Worm (Caenorhabditis elegans) whole organism, L4 larva: ENCODE data around the gene ung-1.

ENCODE experiments used
- F37D6.2 ChIP-seq: sonication (generic microtip); optimal IDR thresholded peaks from 2 replicates; lab custom pipeline; 2016; ENCODE audit warnings: mild to moderate bottlenecking, missing genetic modification characterization, missing compliant biosample characterization
- R02D3.7 ChIP-seq: fragments of 150-350 bp; sonication (generic microtip); optimal IDR thresholded peaks from 3 replicates; lab custom pipeline; 2014; ENCODE audit warnings: missing biosample characterization, missing genetic modification characterization
- T20F7.1 ChIP-seq: fragments of 200-800 bp; sonication (Bioruptor generic); optimal IDR thresholded peaks from 2 replicates; lab custom pipeline; 2018; ENCODE audit warnings: mild to moderate bottlenecking, missing genetic modification characterization, missing compliant biosample characterization
- T26A8.4 ChIP-seq: fragments of 200-800 bp; sonication (Bioruptor generic); IDR thresholded peaks from 2 replicates; pipeline ENCODE4 v1.3.6; 2022; ENCODE audit warnings: missing genetic modification characterization, missing compliant biosample characterization
- Y75B8A.6 ChIP-seq: fragments of 200-800 bp; sonication (Bioruptor generic); IDR thresholded peaks from 2 replicates; pipeline ENCODE4 v1.3.6; 2022; ENCODE audit warnings: missing genetic modification reagents, missing genetic modification characterization, missing compliant biosample characterization
- aha-1 ChIP-seq: fragments of 150-350 bp; peaks from one replicate; lab custom pipeline; 2014; ENCODE audit warnings: missing biosample characterization, missing genetic modification characterization
- ceh-20 ChIP-seq: fragments of 200-800 bp; sonication (Bioruptor generic); IDR thresholded peaks from 2 replicates; pipeline ENCODE4 v1.3.6; 2022; ENCODE audit warnings: missing genetic modification reagents, missing genetic modification characterization, missing compliant biosample characterization
- ceh-32 ChIP-seq: sonication (generic microtip); optimal IDR thresholded peaks from 2 replicates; lab custom pipeline; 2016; ENCODE audit warnings: mild to moderate bottlenecking, missing genetic modification characterization, missing compliant biosample characterization; ENCODE audit not compliant: poor library complexity
- ceh-82 ChIP-seq: sonication (generic microtip); optimal IDR thresholded peaks from 2 replicates; lab custom pipeline; 2017; ENCODE audit warnings: missing biosample characterization, missing genetic modification characterization
- daf-16 ChIP-seq, 3 experiments: sonication (generic microtip); optimal IDR thresholded peaks; 2 replicates each; lab custom pipeline; 2016 to 2017; ENCODE audit warnings: missing genetic modification characterization in 3 of 3, missing genetic modification reagents in 3 of 3, mild to moderate bottlenecking in 2 of 3, missing compliant biosample characterization in 2 of 3, missing biosample characterization in 1 of 3, moderate library complexity in 1 of 3
- daf-8 ChIP-seq: fragments of 200-800 bp; sonication (Bioruptor generic); IDR thresholded peaks from 2 replicates; pipeline ENCODE4 v1.3.6; 2022; ENCODE audit warnings: missing genetic modification characterization, missing compliant biosample characterization
- dmd-6 ChIP-seq: fragments of 200-800 bp; sonication (Bioruptor generic); IDR thresholded peaks from 2 replicates; pipeline ENCODE4 v1.3.6; 2022; ENCODE audit warnings: missing genetic modification reagents, missing genetic modification characterization, missing compliant biosample characterization
- dmd-8 ChIP-seq: fragments of 200-800 bp; sonication (Bioruptor generic); IDR thresholded peaks from 2 replicates; pipeline ENCODE4 v1.3.6; 2022; ENCODE audit warnings: missing genetic modification characterization, missing compliant biosample characterization
- dve-1 ChIP-seq: sonication (generic microtip); optimal IDR thresholded peaks from 2 replicates; lab custom pipeline; 2017; ENCODE audit warnings: antibody characterized with exemption, mild to moderate bottlenecking, missing genetic modification characterization, missing compliant biosample characterization; ENCODE audit not compliant: insufficient read depth
- fkh-10 ChIP-seq: fragments of 150-350 bp; optimal IDR thresholded peaks from 2 replicates; lab custom pipeline; 2014; ENCODE audit warnings: missing biosample characterization, missing genetic modification reagents, missing genetic modification characterization
- fos-1 ChIP-seq: fragments of 150-350 bp; optimal IDR thresholded peaks from 2 replicates; lab custom pipeline; 2014; ENCODE audit warnings: missing biosample characterization, missing genetic modification characterization
- hlh-11 ChIP-seq: fragments of 200-800 bp; sonication (Bioruptor generic); optimal IDR thresholded peaks from 2 replicates; lab custom pipeline; 2018; ENCODE audit warnings: mild to moderate bottlenecking, missing genetic modification characterization, missing compliant biosample characterization
- hmg-1.1 ChIP-seq: fragments of 200-800 bp; sonication (Bioruptor generic); IDR thresholded peaks from 2 replicates; pipeline ENCODE4 v1.3.6; 2022; ENCODE audit warnings: missing genetic modification reagents, missing genetic modification characterization, missing compliant biosample characterization
- jun-1 ChIP-seq: fragments of 150-350 bp; optimal IDR thresholded peaks from 2 replicates; lab custom pipeline; 2014; ENCODE audit warnings: missing biosample characterization, missing genetic modification reagents, missing genetic modification characterization
- lim-7 ChIP-seq: fragments of 200-800 bp; sonication (Bioruptor generic); IDR thresholded peaks from 2 replicates; pipeline ENCODE4 v1.3.6; 2022; ENCODE audit warnings: missing genetic modification characterization, missing compliant biosample characterization
- lin-13 ChIP-seq: fragments of 150-350 bp; optimal IDR thresholded peaks from 2 replicates; lab custom pipeline; 2014; ENCODE audit warnings: missing biosample characterization, missing genetic modification reagents, missing genetic modification characterization
- lsy-2 ChIP-seq, 2 experiments: fragments of 150-350 bp in 1 of 2; sonication (generic microtip) in 1 of 2; optimal IDR thresholded peaks; 2 replicates each; lab custom pipeline; 2014 to 2017; ENCODE audit warnings: missing biosample characterization in 2 of 2, missing genetic modification characterization in 2 of 2
- mdt-29 ChIP-seq: fragments of 200-800 bp; sonication (Bioruptor generic); IDR thresholded peaks from 2 replicates; pipeline ENCODE4 v1.3.6; 2022; ENCODE audit warnings: missing genetic modification reagents, missing genetic modification characterization, missing compliant biosample characterization
- mep-1 ChIP-seq: fragments of 150-350 bp; sonication (generic microtip); optimal IDR thresholded peaks from 3 replicates; lab custom pipeline; 2014; ENCODE audit warnings: missing biosample characterization, missing genetic modification characterization
- mes-2 ChIP-seq: sonication (generic microtip); optimal IDR thresholded peaks from 2 replicates; lab custom pipeline; 2016; ENCODE audit warnings: missing genotype, mild to moderate bottlenecking, missing genetic modification characterization, missing compliant biosample characterization; ENCODE audit not compliant: poor library complexity, severe bottlenecking
- nhr-10 ChIP-seq: fragments of 150-350 bp; optimal IDR thresholded peaks from 2 replicates; lab custom pipeline; 2014; ENCODE audit warnings: missing biosample characterization, missing genetic modification characterization
- nhr-28 ChIP-seq: fragments of 150-350 bp; optimal IDR thresholded peaks from 2 replicates; lab custom pipeline; 2014; ENCODE audit warnings: missing biosample characterization, missing genetic modification characterization
- nhr-48 ChIP-seq: sonication (generic microtip); optimal IDR thresholded peaks from 2 replicates; lab custom pipeline; 2016; ENCODE audit warnings: mild to moderate bottlenecking, missing genetic modification characterization, missing compliant biosample characterization
- nhr-6 ChIP-seq: fragments of 150-350 bp; optimal IDR thresholded peaks from 2 replicates; lab custom pipeline; 2014; ENCODE audit warnings: missing biosample characterization, missing genetic modification characterization
- pha-4 ChIP-seq, 2 experiments: fragments of 150-350 bp in 1 of 2; fragments of 200-800 bp in 1 of 2; sonication (Bioruptor generic) in 1 of 2; IDR thresholded peaks in 1 of 2; optimal IDR thresholded peaks in 1 of 2; 2 replicates each; pipeline versions ENCODE4 v1.3.6 to Lab custom; 2014 to 2022; ENCODE audit warnings: missing genetic modification characterization in 2 of 2, missing genetic modification reagents in 2 of 2, missing biosample characterization in 1 of 2, missing compliant biosample characterization in 1 of 2
- php-3 ChIP-seq: fragments of 200-800 bp; sonication (Bioruptor generic); IDR thresholded peaks from 2 replicates; pipeline ENCODE4 v1.3.6; 2022; ENCODE audit warnings: missing genetic modification reagents, missing genetic modification characterization, missing compliant biosample characterization
- pqm-1 ChIP-seq: sonication (generic microtip); optimal IDR thresholded peaks from 2 replicates; lab custom pipeline; 2017; ENCODE audit warnings: missing biosample characterization, missing genetic modification characterization
- spr-1 ChIP-seq: sonication (generic microtip); optimal IDR thresholded peaks from 2 replicates; lab custom pipeline; 2016; ENCODE audit warnings: mild to moderate bottlenecking, missing genetic modification characterization, missing compliant biosample characterization
- unc-39 ChIP-seq: sonication (generic microtip); optimal IDR thresholded peaks from 2 replicates; lab custom pipeline; 2017; ENCODE audit warnings: missing biosample characterization, missing genetic modification characterization
- unc-62 ChIP-seq, 3 experiments: fragments of 150-350 bp in 1 of 3; sonication (generic microtip); optimal IDR thresholded peaks in 2 of 3; peaks in 1 of 3; 1 replicate in 1 of 3; 2 replicates in 2 of 3; lab custom pipeline; 2014 to 2017; ENCODE audit warnings: missing biosample characterization in 3 of 3, missing genetic modification characterization in 3 of 3, missing genetic modification reagents in 3 of 3, missing genotype in 1 of 3
- zip-11 ChIP-seq: fragments of 200-800 bp; sonication (Bioruptor generic); IDR thresholded peaks from 2 replicates; pipeline ENCODE4 v1.3.6; 2022; ENCODE audit warnings: missing genetic modification characterization, missing compliant biosample characterization
- ztf-11 ChIP-seq: fragments of 150-350 bp; optimal IDR thresholded peaks from 2 replicates; lab custom pipeline; 2014; ENCODE audit warnings: missing biosample characterization, missing genetic modification characterization

Gene ung-1

ce11 chrIII:11949276-11949879 is 24.5 kb downstream of the ung-1 start:
- peak; percentile 61 for TF ChIP-seq pqm-1 (tag; lab: Kevin White, UChicago)
- no peak for TF ChIP-seq daf-8 (GFP tag; lab: Robert Waterston, UW)
- peak; percentile 57 for TF ChIP-seq nhr-28 (tag; lab: Kevin White, UChicago)
- peak; percentile 1 for TF ChIP-seq hlh-11
- no peak for TF ChIP-seq daf-16 (GFP tag; optimal IDR thresholded peaks at IDR 0.05; lab: Kevin White, UChicago)
- peak; percentile 79 for TF ChIP-seq daf-16 (tag; optimal IDR thresholded peaks at IDR 0.05; lab: Kevin White, UChicago)
- peak in 1 of 2 experiments; percentile 62 for TF ChIP-seq unc-62 (GFP tag; optimal IDR thresholded peaks at IDR 0.05 in 1 of 2; lab: Kevin White, UChicago)
- no peak for TF ChIP-seq unc-62 (tag; optimal IDR thresholded peaks at IDR 0.05; lab: Kevin White, UChicago)

ce11 chrIII:11948437-11948836 is 25.5 kb downstream of the ung-1 start:
- no peak for TF ChIP-seq nhr-48
- TF ChIP-seq jun-1 (tag; lab: Kevin White, UChicago): no peak
- TF ChIP-seq daf-16 (GFP tag; optimal IDR thresholded peaks at IDR 0.05; lab: Kevin White, UChicago): no peak
- TF ChIP-seq daf-16 (tag; optimal IDR thresholded peaks at IDR 0.05; lab: Kevin White, UChicago): peak; percentile 26
- TF ChIP-seq pha-4 (GFP tag; IDR thresholded peaks at IDR 0.05; lab: Robert Waterston, UW): no peak
- no peak for TF ChIP-seq pha-4 (tag; optimal IDR thresholded peaks at IDR 0.05; lab: Kevin White, UChicago)
- no peak for TF ChIP-seq ztf-11 (tag; lab: Kevin White, UChicago)
- TF ChIP-seq nhr-28 (tag; lab: Kevin White, UChicago): peak; percentile 61
- TF ChIP-seq, all 104 proteins: peak for 2

DNA sequence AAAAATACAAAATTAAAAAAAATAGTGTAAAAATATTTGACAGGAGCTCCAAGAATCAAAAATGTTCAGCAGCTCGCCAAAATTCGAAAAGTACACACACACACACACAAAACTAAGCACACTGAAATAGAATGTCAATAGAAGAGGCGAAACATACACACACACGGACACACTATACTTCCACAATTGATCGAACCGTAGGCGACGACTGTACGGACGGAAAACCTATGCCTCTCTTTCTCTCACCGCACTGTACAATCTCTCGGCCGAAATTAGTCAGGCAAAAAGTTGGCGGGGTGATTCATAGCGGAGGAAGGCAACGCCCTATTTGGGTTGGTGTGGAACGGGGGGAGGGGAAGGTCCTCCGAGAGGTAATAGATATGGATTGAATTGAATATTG is 26.4 kb downstream of the ung-1 start:
- TF ChIP-seq hlh-11 (peak; percentile 62), nhr-28 (tag; lab: Kevin White, UChicago) (peak; percentile 87), ztf-11 (tag; lab: Kevin White, UChicago) (no peak), dve-1 (tag; lab: Kevin White, UChicago) (peak; percentile 61), nhr-6 (tag; lab: Kevin White, UChicago) (peak; percentile 69), lin-13 (GFP tag; lab: Kevin White, UChicago) (peak; percentile 5), hmg-1.1 (GFP tag; lab: Robert Waterston, UW) (no peak), pqm-1 (tag; lab: Kevin White, UChicago) (peak; percentile 58), fos-1 (tag; lab: Kevin White, UChicago) (no peak), dmd-6 (GFP tag; lab: Robert Waterston, UW) (peak; percentile 39; the same call in 1 of the 2 replicates), mes-2 (peak; percentile 61), pha-4 (GFP tag; IDR thresholded peaks at IDR 0.05; lab: Robert Waterston, UW) (no peak), pha-4 (tag; optimal IDR thresholded peaks at IDR 0.05; lab: Kevin White, UChicago) (peak; percentile 60), Y75B8A.6 (GFP tag; lab: Robert Waterston, UW) (no peak), daf-16 (GFP tag; optimal IDR thresholded peaks at IDR 0.05; lab: Kevin White, UChicago) (no peak), daf-16 (tag; optimal IDR thresholded peaks at IDR 0.05; lab: Kevin White, UChicago) (peak; percentile 64), lsy-2 (tag; optimal IDR thresholded peaks at IDR 0.05; lab: Kevin White, UChicago) (peak in 1 of 2 experiments; percentile 22), T20F7.1 (GFP tag; lab: Kevin White, UChicago) (no peak), php-3 (0 out of 2 replicates have a peak, but pooled peaks have one; percentile 33), fkh-10 (GFP tag; lab: Kevin White, UChicago) (no peak), mep-1 (tag; lab: Kevin White, UChicago) (peak; percentile 54)

ce11 chrIII:11946973-11947372 is 26.9 kb downstream of the ung-1 start, which contains the start of gene Y56A3A.7:
Gene Y56A3A.7 (minus strand): TSS chrIII:11947019.
- TF ChIP-seq jun-1 (tag; lab: Kevin White, UChicago) (no peak), aha-1 (tag; lab: Kevin White, UChicago) (peak; percentile 53)

DNA sequence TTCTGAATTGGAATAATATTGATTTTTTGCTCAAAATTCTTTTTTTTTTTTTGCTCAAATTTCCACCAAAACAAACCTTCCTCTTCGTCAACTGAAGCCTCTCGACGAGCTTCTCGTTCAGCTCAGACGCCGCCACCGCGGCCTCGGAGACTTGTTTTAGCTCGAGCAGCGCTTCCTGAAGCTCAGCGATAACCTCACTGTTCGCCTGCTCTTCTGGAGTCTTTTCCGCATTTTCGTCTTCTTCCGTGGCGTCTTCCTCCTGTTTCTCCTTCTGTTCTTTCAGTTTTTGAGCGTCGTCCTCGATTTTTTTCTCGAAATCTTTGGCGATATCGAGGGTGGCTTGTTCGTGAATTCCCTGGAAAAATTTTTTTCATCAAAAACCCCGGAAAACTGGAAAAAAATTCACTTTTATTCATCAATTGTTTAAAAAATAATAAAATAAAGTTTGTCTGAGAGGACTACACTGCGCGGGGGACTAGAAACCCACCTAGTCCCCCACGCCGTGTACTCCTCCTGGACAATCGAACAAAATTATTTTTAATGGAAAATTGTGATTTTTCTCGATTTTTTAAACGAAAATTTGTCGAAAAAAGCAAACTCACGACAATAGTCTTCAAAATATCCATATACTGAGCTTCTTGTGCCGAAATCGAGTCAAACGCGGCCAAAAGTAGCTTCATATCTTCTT is 27.7 kb downstream of the ung-1 start:
- peak; percentile 72 for TF ChIP-seq aha-1 (tag; lab: Kevin White, UChicago)
- no peak for TF ChIP-seq zip-11 (GFP tag; lab: Robert Waterston, UW)
- peak; percentile 21 for TF ChIP-seq fkh-10 (GFP tag; lab: Kevin White, UChicago)
- no peak for TF ChIP-seq nhr-28 (tag; lab: Kevin White, UChicago)
- TF ChIP-seq daf-16 (GFP tag; optimal IDR thresholded peaks at IDR 0.05; lab: Kevin White, UChicago): peak in 1 of 2 experiments; percentile 54
- no peak for TF ChIP-seq daf-16 (tag; optimal IDR thresholded peaks at IDR 0.05; lab: Kevin White, UChicago)
- TF ChIP-seq Y75B8A.6 (GFP tag; lab: Robert Waterston, UW): no peak
- no peak for TF ChIP-seq nhr-10 (tag; lab: Kevin White, UChicago)
- TF ChIP-seq dmd-8 (GFP tag; lab: Robert Waterston, UW): no peak
- no peak for TF ChIP-seq unc-39 (tag; lab: Kevin White, UChicago)
- TF ChIP-seq ceh-32 (tag; lab: Kevin White, UChicago): peak; percentile 28
- TF ChIP-seq ceh-82 (tag; lab: Kevin White, UChicago): no peak
- peak; percentile 71 for TF ChIP-seq F37D6.2 (tag; lab: Kevin White, UChicago)
- TF ChIP-seq ceh-20 (GFP tag; lab: Robert Waterston, UW): peak; percentile 75
- peak; percentile 13 for TF ChIP-seq spr-1
- TF ChIP-seq R02D3.7: no peak
- peak; percentile 52; the same call in 1 of the 2 replicates for TF ChIP-seq mdt-29 (GFP tag; lab: Robert Waterston, UW)
- no peak for TF ChIP-seq lim-7 (GFP tag; lab: Robert Waterston, UW)
- 0 out of 2 replicates have a peak, but pooled peaks have one; percentile 53 for TF ChIP-seq T26A8.4
